Worm (Caenorhabditis elegans) whole organism, midembryonic: ENCODE measurements around the gene fbxa-139.
"Not testable (repeated sequence)": the region's sequence is repeated elsewhere in the genome, so short reads cannot be mapped to it uniquely, and the experiment has no call there.

Experiments
- T22C8.4 ChIP-seq: fragments of 200-800 bp; sonication (Bioruptor generic); IDR thresholded peaks from 2 replicates; pipeline ENCODE4 v1.3.6; 2022; ENCODE audit warnings: missing genetic modification characterization, missing compliant biosample characterization
- cog-1 ChIP-seq: sonication (generic microtip); optimal IDR thresholded peaks from 2 replicates; lab custom pipeline; 2016; ENCODE audit warnings: missing genetic modification characterization, missing compliant biosample characterization
- flt-1 ChIP-seq: fragments of 200-800 bp; sonication (Bioruptor generic); IDR thresholded peaks from 2 replicates; pipeline ENCODE4 v1.3.6; 2022; ENCODE audit warnings: missing genetic modification characterization, missing compliant biosample characterization
- klf-2 ChIP-seq: fragments of 200-800 bp; sonication (Bioruptor generic); conservative IDR thresholded peaks from 2 replicates; pipeline ENCODE4 v1.3.6; 2022; ENCODE audit warnings: missing genetic modification reagents, missing genetic modification characterization, missing compliant biosample characterization
- med-1 ChIP-seq: sonication (generic microtip); optimal IDR thresholded peaks from 2 replicates; lab custom pipeline; 2017; ENCODE audit warnings: missing genetic modification characterization, mild to moderate bottlenecking, missing compliant biosample characterization, antibody characterized with exemption, missing genetic modification reagents; ENCODE audit not compliant: insufficient read depth
- ztf-23 ChIP-seq: fragments of 200-800 bp; sonication (Bioruptor generic); IDR thresholded peaks from 2 replicates; pipeline ENCODE4 v1.3.6; 2022; ENCODE audit warnings: missing genetic modification reagents, missing genetic modification characterization, missing compliant biosample characterization
- ztf-29 ChIP-seq: fragments of 200-800 bp; sonication (Bioruptor generic); IDR thresholded peaks from 2 replicates; pipeline ENCODE4 v1.3.6; 2022; ENCODE audit warnings: missing genetic modification reagents, missing genetic modification characterization, missing compliant biosample characterization

- TF ChIP-seq cog-1 (tag; lab: Kevin White, UChicago); med-1; ztf-29; ztf-23; T22C8.4 (GFP tag; lab: Robert Waterston, UW); flt-1 (GFP tag; lab: Robert Waterston, UW); klf-2 (GFP tag; lab: Robert Waterston, UW): not testable (repeated sequence)
Measured at ce11 chrV:15643192-15643591, 48.7 kb upstream of the fbxa-139 start, which contains the start of gene C55A1.4.
